Worm (Caenorhabditis elegans) whole organism, late embryonic: ENCODE results near the gene Y116F11B.2.

ENCODE experiments used
- C08G9.2 ChIP-seq: sonication (generic microtip); optimal IDR thresholded peaks from 2 replicates; lab custom pipeline; 2016; ENCODE audit warnings: mild to moderate bottlenecking, missing genetic modification characterization, moderate library complexity, missing compliant biosample characterization
- C38D4.7 ChIP-seq: fragments of 200-800 bp; sonication (Bioruptor generic); optimal IDR thresholded peaks from 2 replicates; lab custom pipeline; 2018; ENCODE audit warnings: mild to moderate bottlenecking, missing genetic modification characterization, moderate library complexity, missing compliant biosample characterization
- F13H6.1 ChIP-seq: sonication (generic microtip); optimal IDR thresholded peaks from 2 replicates; lab custom pipeline; 2016; ENCODE audit warnings: missing genetic modification characterization, missing compliant biosample characterization
- K02D7.2 ChIP-seq: sonication (generic microtip); optimal IDR thresholded peaks from 2 replicates; lab custom pipeline; 2017; ENCODE audit warnings: mild to moderate bottlenecking, missing genetic modification characterization, missing compliant biosample characterization
- K09A11.1 ChIP-seq: sonication (generic microtip); optimal IDR thresholded peaks from 2 replicates; lab custom pipeline; 2017; ENCODE audit warnings: antibody characterized with exemption, mild to moderate bottlenecking, missing genetic modification characterization, missing compliant biosample characterization; ENCODE audit not compliant: insufficient read depth
- Y22D7AL.16 ChIP-seq: sonication (generic microtip); optimal IDR thresholded peaks from 2 replicates; lab custom pipeline; 2016; ENCODE audit warnings: missing genetic modification characterization, missing compliant biosample characterization
- ceh-14 ChIP-seq: sonication (generic microtip); optimal IDR thresholded peaks from 2 replicates; lab custom pipeline; 2016; ENCODE audit warnings: missing genotype, missing genetic modification characterization, missing compliant biosample characterization
- ceh-18 ChIP-seq: sonication (generic microtip); optimal IDR thresholded peaks from 2 replicates; lab custom pipeline; 2016; ENCODE audit warnings: missing genetic modification characterization, missing compliant biosample characterization
- ceh-19 ChIP-seq: fragments of 200-800 bp; sonication (Bioruptor generic); optimal IDR thresholded peaks from 2 replicates; lab custom pipeline; 2018; ENCODE audit warnings: mild to moderate bottlenecking, missing genetic modification characterization, missing compliant biosample characterization
- ceh-2 ChIP-seq: sonication (generic microtip); optimal IDR thresholded peaks from 2 replicates; lab custom pipeline; 2016; ENCODE audit warnings: missing genotype, missing genetic modification characterization, missing compliant biosample characterization
- ceh-22 ChIP-seq: sonication (generic microtip); optimal IDR thresholded peaks from 2 replicates; lab custom pipeline; 2017; ENCODE audit warnings: missing biosample characterization, missing genetic modification characterization
- ceh-34 ChIP-seq: sonication (generic microtip); optimal IDR thresholded peaks from 2 replicates; lab custom pipeline; 2016; ENCODE audit warnings: mild to moderate bottlenecking, missing genetic modification characterization, missing compliant biosample characterization
- ceh-6 ChIP-seq: fragments of 200-800 bp; sonication (Bioruptor generic); optimal IDR thresholded peaks from 2 replicates; lab custom pipeline; 2018; ENCODE audit warnings: mild to moderate bottlenecking, missing genetic modification characterization, missing compliant biosample characterization
- ceh-9 ChIP-seq: sonication (generic microtip); optimal IDR thresholded peaks from 2 replicates; lab custom pipeline; 2016; ENCODE audit warnings: mild to moderate bottlenecking, missing genetic modification characterization, inconsistent platforms, missing compliant biosample characterization
- dve-1 ChIP-seq: sonication (generic microtip); optimal IDR thresholded peaks from 2 replicates; lab custom pipeline; 2017; ENCODE audit warnings: antibody characterized with exemption, mild to moderate bottlenecking, missing genetic modification characterization, missing compliant biosample characterization
- elt-2 ChIP-seq: sonication (generic microtip); optimal IDR thresholded peaks from 2 replicates; lab custom pipeline; 2016; ENCODE audit warnings: missing genetic modification reagents, missing genetic modification characterization, missing compliant biosample characterization
- elt-4 ChIP-seq: sonication (generic microtip); optimal IDR thresholded peaks from 2 replicates; lab custom pipeline; 2016; ENCODE audit warnings: missing genetic modification characterization, missing compliant biosample characterization
- eyg-1 ChIP-seq: sonication (generic microtip); optimal IDR thresholded peaks from 2 replicates; lab custom pipeline; 2016; ENCODE audit warnings: missing genotype, missing genetic modification characterization, missing compliant biosample characterization
- gmeb-2 ChIP-seq: sonication (generic microtip); optimal IDR thresholded peaks from 2 replicates; lab custom pipeline; 2016; ENCODE audit warnings: missing genetic modification characterization, inconsistent platforms, missing compliant biosample characterization
- lin-11 ChIP-seq: fragments of 200-800 bp; sonication (Bioruptor generic); optimal IDR thresholded peaks from 2 replicates; lab custom pipeline; 2018; ENCODE audit warnings: mild to moderate bottlenecking, missing genetic modification characterization, missing compliant biosample characterization
- madf-2 ChIP-seq: sonication (generic microtip); optimal IDR thresholded peaks from 2 replicates; lab custom pipeline; 2017; ENCODE audit warnings: missing genetic modification characterization, missing compliant biosample characterization
- mec-3 ChIP-seq: sonication (generic microtip); optimal IDR thresholded peaks from 2 replicates; lab custom pipeline; 2016; ENCODE audit warnings: borderline replicate concordance, missing genetic modification characterization, missing compliant biosample characterization
- nfya-1 ChIP-seq: sonication (generic microtip); optimal IDR thresholded peaks from 2 replicates; lab custom pipeline; 2017; ENCODE audit warnings: missing genetic modification characterization, mild to moderate bottlenecking, missing compliant biosample characterization, antibody characterized with exemption, moderate library complexity
- npax-4 ChIP-seq: sonication (generic microtip); optimal IDR thresholded peaks from 2 replicates; lab custom pipeline; 2016; ENCODE audit warnings: missing genetic modification characterization, missing compliant biosample characterization
- pat-9 ChIP-seq: fragments of 200-800 bp; sonication (Bioruptor generic); optimal IDR thresholded peaks from 2 replicates; lab custom pipeline; 2018; ENCODE audit warnings: mild to moderate bottlenecking, missing genetic modification characterization, moderate library complexity, missing compliant biosample characterization
- pax-1 ChIP-seq: fragments of 150-350 bp; optimal IDR thresholded peaks from 2 replicates; lab custom pipeline; 2014; ENCODE audit warnings: missing biosample characterization, missing genetic modification characterization
- pha-2 ChIP-seq: sonication (generic microtip); optimal IDR thresholded peaks from 2 replicates; lab custom pipeline; 2017; ENCODE audit warnings: mild to moderate bottlenecking, missing genetic modification characterization, missing compliant biosample characterization
- pha-4 ChIP-seq: fragments of 150-350 bp; optimal IDR thresholded peaks from 2 replicates; lab custom pipeline; 2018; ENCODE audit warnings: missing biosample characterization, missing genetic modification reagents, missing genetic modification characterization
- pqm-1 ChIP-seq: sonication (generic microtip); optimal IDR thresholded peaks from 2 replicates; lab custom pipeline; 2016; ENCODE audit warnings: missing genetic modification characterization, missing compliant biosample characterization
- sox-2 ChIP-seq: fragments of 200-800 bp; sonication (Bioruptor generic); IDR thresholded peaks from 2 replicates; pipeline ENCODE4 v1.3.6; 2022; ENCODE audit warnings: missing genetic modification reagents, missing genetic modification characterization, missing compliant biosample characterization
- sox-4 ChIP-seq: sonication (generic microtip); optimal IDR thresholded peaks from 2 replicates; lab custom pipeline; 2017; ENCODE audit warnings: mild to moderate bottlenecking, missing genetic modification characterization, inconsistent platforms, missing compliant biosample characterization
- tbx-2 ChIP-seq: sonication (generic microtip); optimal IDR thresholded peaks from 2 replicates; lab custom pipeline; 2016; ENCODE audit warnings: missing genetic modification characterization, missing compliant biosample characterization
- tbx-7 ChIP-seq: sonication (generic microtip); optimal IDR thresholded peaks from 2 replicates; lab custom pipeline; 2016; ENCODE audit warnings: missing genotype, missing genetic modification characterization, missing compliant biosample characterization
- ttx-3 ChIP-seq: sonication (generic microtip); optimal IDR thresholded peaks from 2 replicates; lab custom pipeline; 2016; ENCODE audit warnings: missing genetic modification reagents, missing genetic modification characterization, missing compliant biosample characterization
- ztf-16 ChIP-seq: sonication (generic microtip); optimal IDR thresholded peaks from 2 replicates; lab custom pipeline; 2017; ENCODE audit warnings: missing genetic modification characterization, missing compliant biosample characterization

The Y116F11B.2 gene

ce11 chrV:19801033-19801432, at the start of gene Y116F11B.2:
Gene Y116F11B.2, minus strand, starts transcription at chrV:19801133.
- TF ChIP-seq C08G9.2 (tag; lab: Kevin White, UChicago) (no peak), ceh-19 (GFP tag; lab: Kevin White, UChicago) (no peak), pax-1 (tag; lab: Kevin White, UChicago) (no peak), gmeb-2 (tag; lab: Kevin White, UChicago) (no peak), tbx-2 (tag; lab: Kevin White, UChicago) (no peak), ceh-22 (tag; lab: Kevin White, UChicago) (no peak), ttx-3 (tag; lab: Kevin White, UChicago) (no peak), ceh-14 (tag; lab: Kevin White, UChicago) (no peak), F13H6.1 (no peak), pqm-1 (tag; lab: Kevin White, UChicago) (no peak), ceh-2 (tag; lab: Kevin White, UChicago) (no peak), npax-4 (tag; lab: Kevin White, UChicago) (no peak), C38D4.7 (GFP tag; lab: Kevin White, UChicago) (no peak), sox-2 (GFP tag; lab: Robert Waterston, UW) (no peak)

ce11 chrV:19848014-19848413, 47.1 kb upstream of the Y116F11B.2 start, which contains the start of gene Y116F11B.7:
Gene Y116F11B.7, plus strand, starts transcription at chrV:19848314.
- TF ChIP-seq K02D7.2 (tag; lab: Kevin White, UChicago) (no peak), sox-4 (tag; lab: Kevin White, UChicago) (no peak), elt-4 (tag; lab: Kevin White, UChicago) (no peak), F13H6.1 (no peak), Y22D7AL.16 (tag; lab: Kevin White, UChicago) (no peak), eyg-1 (tag; lab: Kevin White, UChicago) (no peak), ceh-9 (tag; lab: Kevin White, UChicago) (no peak), pha-2 (tag; lab: Kevin White, UChicago) (no peak), K09A11.1 (tag; lab: Kevin White, UChicago) (no peak), ztf-16 (tag; lab: Kevin White, UChicago) (no peak), lin-11 (tag; lab: Kevin White, UChicago) (no peak), nfya-1 (tag; lab: Kevin White, UChicago) (no peak)
- TF ChIP-seq, all 69 proteins: peak for 0

- TF ChIP-seq elt-2 (tag; lab: Kevin White, UChicago) (peak; percentile 55), dve-1 (no peak)
These were observed 45.3 kb upstream of the Y116F11B.2 start, which contains the start of gene Y116F11B.6 for ce11 chrV:19845927-19846845. Gene Y116F11B.6, minus strand, starts transcription at chrV:19845977.

- no peak for TF ChIP-seq nfya-1 (tag; lab: Kevin White, UChicago)
- TF ChIP-seq ceh-6 (GFP tag; lab: Kevin White, UChicago) = no peak
- TF ChIP-seq ceh-9 (tag; lab: Kevin White, UChicago) = no peak
- TF ChIP-seq ceh-18 (tag; lab: Kevin White, UChicago) = no peak
These were observed 35.2 kb upstream of the Y116F11B.2 start, which contains the start of gene srw-38 for ce11 chrV:19836142-19836541. Gene srw-38, plus strand, starts transcription at chrV:19836442.

ce11 chrV:19831588-19831987, 30.7 kb upstream of the Y116F11B.2 start:
- TF ChIP-seq madf-2 (no peak), tbx-2 (tag; lab: Kevin White, UChicago) (no peak), pha-4 (no peak), ceh-14 (tag; lab: Kevin White, UChicago) (no peak), ceh-34 (tag; lab: Kevin White, UChicago) (no peak), mec-3 (tag; lab: Kevin White, UChicago) (no peak), pat-9 (tag; lab: Kevin White, UChicago) (no peak), tbx-7 (no peak), ceh-19 (GFP tag; lab: Kevin White, UChicago) (no peak), nfya-1 (tag; lab: Kevin White, UChicago) (no peak)
